Fruit fly (Drosophila melanogaster) whole organism, wandering third instar larva: ENCODE results near the gene mtSSB.

Source experiments
- CG32264 ChIP-seq: fragments of 200-800 bp; sonication (Bioruptor generic); optimal IDR thresholded peaks from 2 replicates; lab custom pipeline; 2016; ENCODE audit warnings: missing biosample characterization, missing genetic modification characterization
- CG9705 ChIP-seq: fragments of 200-800 bp; sonication (Bioruptor generic); optimal IDR thresholded peaks from 2 replicates; lab custom pipeline; 2018; ENCODE audit warnings: missing biosample characterization, mild to moderate bottlenecking, missing genetic modification characterization
- CrebA ChIP-seq: fragments of 200-800 bp; sonication (Bioruptor generic); optimal IDR thresholded peaks from 2 replicates; lab custom pipeline; 2016; ENCODE audit warnings: missing biosample characterization, mild to moderate bottlenecking, missing genetic modification characterization, borderline replicate concordance
- Dfd ChIP-seq: fragments of >200 bp; optimal IDR thresholded peaks from 2 replicates; lab custom pipeline; 2017; ENCODE audit warnings: missing biosample characterization, missing genetic modification characterization
- Dif ChIP-seq: fragments of 200-275, 200-300 bp; sonication (Bioruptor generic); optimal IDR thresholded peaks from 2 replicates; lab custom pipeline; 2018; ENCODE audit warnings: missing biosample characterization, missing genetic modification characterization; ENCODE audit not compliant: partially characterized antibody
- GATAd ChIP-seq: sonication (Bioruptor generic); optimal IDR thresholded peaks from 2 replicates; lab custom pipeline; 2016; ENCODE audit warnings: missing biosample characterization, missing genetic modification characterization
- HLH106 ChIP-seq: fragments of 200-800 bp; optimal IDR thresholded peaks from 3 replicates; lab custom pipeline; 2019; ENCODE audit warnings: missing biosample characterization, mild to moderate bottlenecking, missing genetic modification characterization, moderate library complexity
- Hnf4 ChIP-seq: fragments of 200-800 bp; sonication (Bioruptor generic); optimal IDR thresholded peaks from 2 replicates; lab custom pipeline; 2016; ENCODE audit warnings: missing biosample characterization, mild to moderate bottlenecking, missing genetic modification characterization
- Hr78 ChIP-seq: fragments of >200 bp; optimal IDR thresholded peaks from 2 replicates; lab custom pipeline; 2017; ENCODE audit warnings: missing biosample characterization, missing genetic modification characterization
- Hr83 ChIP-seq: fragments of 200-300 bp; sonication (Bioruptor generic); optimal IDR thresholded peaks from 2 replicates; lab custom pipeline; 2016; ENCODE audit warnings: missing biosample characterization, mild to moderate bottlenecking, missing genetic modification characterization, moderate library complexity; ENCODE audit not compliant: poor library complexity, severe bottlenecking
- Jra ChIP-seq: sonication (Bioruptor generic); optimal IDR thresholded peaks from 2 replicates; lab custom pipeline; 2016; ENCODE audit warnings: missing biosample characterization, missing genetic modification characterization
- Mio ChIP-seq: sonication (Bioruptor generic); optimal IDR thresholded peaks from 2 replicates; lab custom pipeline; 2016; ENCODE audit warnings: missing biosample characterization, missing genetic modification characterization
- Myc ChIP-seq: fragments of >200 bp; optimal IDR thresholded peaks from 2 replicates; lab custom pipeline; 2017
- N ChIP-seq: fragments of >200 bp; optimal IDR thresholded peaks from 2 replicates; lab custom pipeline; 2018; ENCODE audit warnings: missing biosample characterization, missing external identifiers, missing genetic modification characterization
- OdsH ChIP-seq: fragments of 200-800 bp; sonication (Bioruptor generic); optimal IDR thresholded peaks from 2 replicates; lab custom pipeline; 2016; ENCODE audit warnings: missing biosample characterization, mild to moderate bottlenecking, missing genetic modification characterization
- Rel ChIP-seq, 2 experiments: fragments of 200-800 bp; sonication (Bioruptor generic) in 1 of 2; optimal IDR thresholded peaks; 2 replicates in 1 of 2; 3 replicates in 1 of 2; lab custom pipeline; 2016 to 2019; ENCODE audit warnings: mild to moderate bottlenecking in 2 of 2, missing biosample characterization in 2 of 2, missing genetic modification characterization in 2 of 2, moderate library complexity in 1 of 2
- Sp1 ChIP-seq: fragments of 200-800 bp; sonication (Bioruptor generic); optimal IDR thresholded peaks from 3 replicates; lab custom pipeline; 2019; ENCODE audit warnings: missing biosample characterization, mild to moderate bottlenecking, missing genetic modification characterization, moderate library complexity
- Vsx2 ChIP-seq: fragments of 200-300, 225-300 bp; sonication (Bioruptor generic); optimal IDR thresholded peaks from 2 replicates; lab custom pipeline; 2018; ENCODE audit warnings: missing biosample characterization, missing genetic modification characterization; ENCODE audit not compliant: partially characterized antibody
- br ChIP-seq: fragments of 200-800 bp; sonication (Bioruptor generic); optimal IDR thresholded peaks from 2 replicates; lab custom pipeline; 2016; ENCODE audit warnings: missing biosample characterization, missing genetic modification characterization
- brk ChIP-seq: fragments of 200-800 bp; sonication (Bioruptor generic); optimal IDR thresholded peaks from 2 replicates; lab custom pipeline; 2016; ENCODE audit warnings: missing biosample characterization, mild to moderate bottlenecking, missing genetic modification characterization
- dl ChIP-seq, 2 experiments: fragments of 175-275, 200-275 bp in 1 of 2; fragments of 200-275 bp in 1 of 2; sonication (Bioruptor generic); optimal IDR thresholded peaks; lab custom pipeline; 2018; ENCODE audit warnings: mild to moderate bottlenecking in 2 of 2, missing biosample characterization in 2 of 2, missing genetic modification characterization in 2 of 2, moderate library complexity in 2 of 2; ENCODE audit not compliant: partially characterized antibody in 2 of 2, insufficient read depth in 1 of 2
- dmrt93B ChIP-seq: fragments of 200-800 bp; sonication (Bioruptor generic); optimal IDR thresholded peaks from 2 replicates; lab custom pipeline; 2018; ENCODE audit warnings: missing biosample characterization, mild to moderate bottlenecking, missing genetic modification characterization
- dsf ChIP-seq: sonication (Bioruptor generic); optimal IDR thresholded peaks from 2 replicates; lab custom pipeline; 2016; ENCODE audit warnings: missing biosample characterization, missing genetic modification characterization, borderline replicate concordance
- ey ChIP-seq: fragments of 200-800 bp; sonication (Bioruptor generic); optimal IDR thresholded peaks from 2 replicates; lab custom pipeline; 2016; ENCODE audit warnings: missing biosample characterization, missing genetic modification characterization
- foxo ChIP-seq, 2 experiments: fragments of 200-800 bp; sonication (Bioruptor generic); optimal IDR thresholded peaks; 2 replicates in 1 of 2; 3 replicates in 1 of 2; lab custom pipeline; 2016 to 2017; ENCODE audit warnings: missing biosample characterization in 2 of 2, missing genetic modification characterization in 2 of 2
- fru ChIP-seq: fragments of 200-800 bp; sonication (Bioruptor generic); optimal IDR thresholded peaks from 3 replicates; lab custom pipeline; 2016; ENCODE audit warnings: missing biosample characterization, mild to moderate bottlenecking, missing genetic modification characterization
- h ChIP-seq: fragments of 200-800 bp; sonication (Bioruptor generic); optimal IDR thresholded peaks from 3 replicates; lab custom pipeline; 2016; ENCODE audit warnings: missing biosample characterization, mild to moderate bottlenecking, missing genetic modification characterization
- jim ChIP-seq: fragments of 175-275, 200-325 bp; sonication (Bioruptor generic); optimal IDR thresholded peaks from 2 replicates; lab custom pipeline; 2016; ENCODE audit warnings: missing biosample characterization, mild to moderate bottlenecking, missing genetic modification characterization
- lola ChIP-seq: fragments of >200 bp; optimal IDR thresholded peaks from 2 replicates; lab custom pipeline; 2017; ENCODE audit warnings: missing biosample characterization, missing genetic modification characterization
- pan ChIP-seq: fragments of >200 bp; optimal IDR thresholded peaks from 2 replicates; lab custom pipeline; 2017
- psq ChIP-seq: fragments of 200-800 bp; sonication (Bioruptor generic); optimal IDR thresholded peaks from 3 replicates; lab custom pipeline; 2017; ENCODE audit warnings: missing biosample characterization, mild to moderate bottlenecking, missing genetic modification characterization, moderate library complexity
- rgr ChIP-seq: fragments of 200-800 bp; sonication (Bioruptor generic); optimal IDR thresholded peaks from 3 replicates; lab custom pipeline; 2016; ENCODE audit warnings: missing biosample characterization, mild to moderate bottlenecking, missing genetic modification characterization
- sage ChIP-seq: fragments of 200-800 bp; sonication (Bioruptor generic); optimal IDR thresholded peaks from 2 replicates; lab custom pipeline; 2016; ENCODE audit warnings: missing biosample characterization, mild to moderate bottlenecking, missing genetic modification characterization
- sv ChIP-seq: fragments of 200-800 bp; sonication (Bioruptor generic); optimal IDR thresholded peaks from 3 replicates; lab custom pipeline; 2016; ENCODE audit warnings: missing biosample characterization, missing genetic modification characterization
- tai ChIP-seq: sonication (Bioruptor generic); optimal IDR thresholded peaks from 2 replicates; lab custom pipeline; 2016; ENCODE audit warnings: missing biosample characterization, missing genetic modification characterization
- usp ChIP-seq: fragments of >200 bp; optimal IDR thresholded peaks from 2 replicates; lab custom pipeline; 2017; ENCODE audit warnings: missing biosample characterization, missing genetic modification characterization
- woc ChIP-seq: sonication (Bioruptor generic); optimal IDR thresholded peaks from 2 replicates; lab custom pipeline; 2016; ENCODE audit warnings: missing biosample characterization, mild to moderate bottlenecking, missing genetic modification characterization

Gene mtSSB

dm6 chr3R:16249510-16249828, 44.4 kb upstream of the mtSSB start:
- TF ChIP-seq rgr (peak; percentile 25), br (GFP tag; lab: Kevin White, UChicago) (no peak), Rel (GFP tag; optimal IDR thresholded peaks at IDR 0.05; lab: Kevin White, UChicago) (no peak), Rel (tag; optimal IDR thresholded peaks at IDR 0.05; lab: Kevin White, UChicago) (peak; percentile 97), Dif (peak; percentile 9)

dm6 chr3R:16248500-16249025, 43.5 kb upstream of the mtSSB start:
- TF ChIP-seq psq (no peak), Rel (GFP tag; optimal IDR thresholded peaks at IDR 0.05; lab: Kevin White, UChicago) (no peak), Rel (tag; optimal IDR thresholded peaks at IDR 0.05; lab: Kevin White, UChicago) (no peak), CrebA (GFP tag; lab: Kevin White, UChicago) (no peak), sage (GFP tag; lab: Kevin White, UChicago) (no peak), sv (GFP tag; lab: Kevin White, UChicago) (no peak), N (GFP tag; lab: Kevin White, UChicago) (no peak), Sp1 (GFP tag; lab: Kevin White, UChicago) (no peak), br (GFP tag; lab: Kevin White, UChicago) (no peak), dmrt93B (GFP tag; lab: Kevin White, UChicago) (no peak), fru (GFP tag; lab: Kevin White, UChicago) (no peak), Dif (no peak), Hr83 (GFP tag; lab: Kevin White, UChicago) (no peak), GATAd (no peak), usp (GFP tag; lab: Kevin White, UChicago) (no peak)

dm6 chr3R:16247609-16248499, 42.8 kb upstream of the mtSSB start:
- TF ChIP-seq dsf (GFP tag; lab: Kevin White, UChicago) (no peak), Hr78 (no peak), CG9705 (GFP tag; lab: Kevin White, UChicago) (peak; percentile 50), Jra (no peak), lola (GFP tag; lab: Kevin White, UChicago) (no peak), dl (GFP tag; optimal IDR thresholded peaks at IDR 0.05; lab: Kevin White, UChicago; ENCODE audit: insufficient read depth in 1 of 2, partially characterized antibody in 2 of 2) (no peak), rgr (peak; percentile 40), HLH106 (peak; percentile 67), N (GFP tag; lab: Kevin White, UChicago) (no peak), tai (GFP tag; lab: Kevin White, UChicago) (no peak), Dfd (no peak), Hnf4 (no peak), OdsH (GFP tag; lab: Kevin White, UChicago) (peak; percentile 30), CrebA (GFP tag; lab: Kevin White, UChicago) (no peak), woc (GFP tag; lab: Kevin White, UChicago) (peak; percentile 26), brk (GFP tag; lab: Kevin White, UChicago) (no peak), ey (peak; percentile 56), sv (GFP tag; lab: Kevin White, UChicago) (peak; percentile 59), Mio (GFP tag; lab: Kevin White, UChicago) (no peak), Vsx2 (GFP tag; lab: Kevin White, UChicago) (no peak), fru (GFP tag; lab: Kevin White, UChicago) (peak; percentile 59), sage (GFP tag; lab: Kevin White, UChicago) (peak; percentile 1), dmrt93B (GFP tag; lab: Kevin White, UChicago) (peak; percentile 59), jim (GFP tag; lab: Kevin White, UChicago) (no peak), br (GFP tag; lab: Kevin White, UChicago) (peak; percentile 41), Hr83 (GFP tag; lab: Kevin White, UChicago) (peak; percentile 51), Dif (no peak), Sp1 (GFP tag; lab: Kevin White, UChicago) (peak; percentile 50), usp (GFP tag; lab: Kevin White, UChicago) (no peak), CG32264 (GFP tag; lab: Kevin White, UChicago) (peak; percentile 31), Myc (no peak), h (GFP tag; lab: Kevin White, UChicago) (peak; percentile 40), foxo (GFP tag; optimal IDR thresholded peaks at IDR 0.05; lab: Kevin White, UChicago) (peak in 1 of 2 experiments; percentile 64), pan (lab: Kevin White, UChicago) (no peak), Rel (GFP tag; optimal IDR thresholded peaks at IDR 0.05; lab: Kevin White, UChicago) (peak; percentile 12), Rel (tag; optimal IDR thresholded peaks at IDR 0.05; lab: Kevin White, UChicago) (no peak), GATAd (no peak), psq (peak; percentile 34)
